Worm (Caenorhabditis elegans): ENCODE results near the gene che-12.

che-12 gene

ce11 chrV:10256050-10256449 is 51.1 kb downstream of the che-12 start, which contains the start of gene nhr-232:
Gene nhr-232 (plus strand): TSS chrV:10256170.
- TF ChIP-seq ceh-82 (tag; optimal IDR thresholded peaks at IDR 0.05), result no peak
- TF ChIP-seq jun-1 (tag; optimal IDR thresholded peaks at IDR 0.05), result peak; percentile 27
- TF ChIP-seq pqm-1 (tag; optimal IDR thresholded peaks at IDR 0.05), result peak; percentile 84
- peak; percentile 70 for TF ChIP-seq pha-4 (tag; optimal IDR thresholded peaks at IDR 0.05)
- TF ChIP-seq elt-2 (tag; optimal IDR thresholded peaks at IDR 0.05), result peak; percentile 81
- TF ChIP-seq hmg-11 (tag; optimal IDR thresholded peaks at IDR 0.05), result no peak

ce11 chrV:10255005-10255472 is 52.1 kb downstream of the che-12 start, which contains the start of gene rop-1:
Gene rop-1 (minus strand): TSS chrV:10255055.
- no peak for TF ChIP-seq fkh-10 (GFP tag; optimal IDR thresholded peaks at IDR 0.05)
- TF ChIP-seq nhr-76 (tag; optimal IDR thresholded peaks at IDR 0.05), result no peak
- TF ChIP-seq ceh-28 (tag; optimal IDR thresholded peaks at IDR 0.05), result no peak
- TF ChIP-seq nhr-43 (tag; optimal IDR thresholded peaks at IDR 0.05; ENCODE audit: poor library complexity, severe bottlenecking), result no peak
- TF ChIP-seq mdl-1 (tag; optimal IDR thresholded peaks at IDR 0.05), result no peak
- no peak for TF ChIP-seq fos-1 (tag; optimal IDR thresholded peaks at IDR 0.05)
- no peak for TF ChIP-seq ceh-82 (tag; optimal IDR thresholded peaks at IDR 0.05)
- peak; percentile 7 for TF ChIP-seq nfya-1 (tag; optimal IDR thresholded peaks at IDR 0.05; ENCODE audit: insufficient read depth)
- no peak for TF ChIP-seq jun-1 (tag; optimal IDR thresholded peaks at IDR 0.05)
- no peak for TF ChIP-seq lin-15B (tag; optimal IDR thresholded peaks at IDR 0.05)
- TF ChIP-seq nhr-67 (tag; optimal IDR thresholded peaks at IDR 0.05), result no peak
- no peak for TF ChIP-seq lin-39 (tag; optimal IDR thresholded peaks at IDR 0.05)
- peak; percentile 13 for TF ChIP-seq elt-2 (tag; optimal IDR thresholded peaks at IDR 0.05)
- TF ChIP-seq R02D3.7 (tag; optimal IDR thresholded peaks at IDR 0.05), result no peak
- no peak for TF ChIP-seq ztf-11 (tag; optimal IDR thresholded peaks at IDR 0.05)
- no peak for TF ChIP-seq ztf-4 (tag; optimal IDR thresholded peaks at IDR 0.05)
- TF ChIP-seq pha-4 (tag; optimal IDR thresholded peaks at IDR 0.05), result peak; percentile 62
- TF ChIP-seq nhr-77 (tag; optimal IDR thresholded peaks at IDR 0.05), result no peak
- TF ChIP-seq nhr-28 (tag; optimal IDR thresholded peaks at IDR 0.05), result no peak
- TF ChIP-seq tbx-2 (tag; optimal IDR thresholded peaks at IDR 0.05), result no peak
- TF ChIP-seq nhr-12 (tag; optimal IDR thresholded peaks at IDR 0.05), result no peak
- peak; percentile 32 for TF ChIP-seq pqm-1 (tag; optimal IDR thresholded peaks at IDR 0.05)
- no peak for TF ChIP-seq elt-1 (tag; optimal IDR thresholded peaks at IDR 0.05)
- TF ChIP-seq egl-5 (tag; optimal IDR thresholded peaks at IDR 0.05), result no peak
- TF ChIP-seq skn-1 (tag; optimal IDR thresholded peaks at IDR 0.05), result no peak
- TF ChIP-seq aly-2 (tag; optimal IDR thresholded peaks at IDR 0.05), result no peak
- no peak for TF ChIP-seq nhr-11 (tag; optimal IDR thresholded peaks at IDR 0.05)
- no peak for TF ChIP-seq ceh-9 (tag; optimal IDR thresholded peaks at IDR 0.05)
- no peak for TF ChIP-seq unc-62 (GFP tag; optimal IDR thresholded peaks at IDR 0.05)
- TF ChIP-seq ama-1 (optimal IDR thresholded peaks at IDR 0.05), result no peak
- TF ChIP-seq egl-27 (tag; optimal IDR thresholded peaks at IDR 0.05), result no peak

- TF ChIP-seq ama-1 (optimal IDR thresholded peaks at IDR 0.05), result peak; percentile 53
- TF ChIP-seq nhr-23 (tag; optimal IDR thresholded peaks at IDR 0.05), result no peak
These were observed 54.5 kb downstream of the che-12 start for ce11 chrV:10252682-10253081.

- TF ChIP-seq lin-15B (tag; optimal IDR thresholded peaks at IDR 0.05) (no peak), snpc-4 (tag; optimal IDR thresholded peaks at IDR 0.05) (no peak), mml-1 (tag; optimal IDR thresholded peaks at IDR 0.05) (no peak), R02D3.7 (tag; optimal IDR thresholded peaks at IDR 0.05) (no peak), lsy-12 (tag; optimal IDR thresholded peaks at IDR 0.05) (no peak), nhr-28 (tag; optimal IDR thresholded peaks at IDR 0.05) (no peak), unc-39 (tag; optimal IDR thresholded peaks at IDR 0.05) (no peak), ceh-16 (tag; optimal IDR thresholded peaks at IDR 0.05) (no peak), aly-2 (tag; optimal IDR thresholded peaks at IDR 0.05) (no peak)
These were observed 57.7 kb downstream of the che-12 start for ce11 chrV:10249515-10249914.

Data from whole organism, L3 larva.